Worm (Caenorhabditis elegans) whole organism, L4 larva: ENCODE data around the gene rpn-5.
A peak's percentile ranks its signal among the peaks of the same experiment; 100 is the strongest.

Experiments
- D1046.2 ChIP-seq: fragments of 200-800 bp; sonication (Bioruptor generic); IDR thresholded peaks from 2 replicates; pipeline ENCODE4 v1.3.6; 2022; ENCODE audit warnings: missing genetic modification characterization, missing compliant biosample characterization
- F44E2.7 ChIP-seq: fragments of 200-800 bp; sonication (Bioruptor generic); IDR thresholded peaks from 2 replicates; pipeline ENCODE4 v2.1.2; 2022; ENCODE audit warnings: missing genetic modification characterization, missing compliant biosample characterization
- T26A8.4 ChIP-seq: fragments of 200-800 bp; sonication (Bioruptor generic); IDR thresholded peaks from 2 replicates; pipeline ENCODE4 v1.3.6; 2022; ENCODE audit warnings: missing genetic modification characterization, missing compliant biosample characterization
- Y48G9A.11 ChIP-seq: fragments of 200-800 bp; sonication (Bioruptor generic); IDR thresholded peaks from 2 replicates; pipeline ENCODE4 v1.3.6; 2022; ENCODE audit warnings: missing genetic modification reagents, missing genetic modification characterization, missing compliant biosample characterization
- aly-2 ChIP-seq: sonication (generic microtip); optimal IDR thresholded peaks from 2 replicates; lab custom pipeline; 2018; ENCODE audit warnings: missing biosample characterization, missing genetic modification characterization
- attf-4 ChIP-seq: sonication (generic microtip); optimal IDR thresholded peaks from 3 replicates; lab custom pipeline; 2017; ENCODE audit warnings: missing biosample characterization, missing genetic modification characterization
- ceh-32 ChIP-seq: sonication (generic microtip); optimal IDR thresholded peaks from 2 replicates; lab custom pipeline; 2016; ENCODE audit warnings: mild to moderate bottlenecking, missing genetic modification characterization, missing compliant biosample characterization; ENCODE audit not compliant: poor library complexity
- ctbp-1 ChIP-seq: fragments of 200-800 bp; sonication (Bioruptor generic); IDR thresholded peaks from 2 replicates; pipeline ENCODE4 v1.3.6; 2022; ENCODE audit warnings: missing genetic modification reagents, missing genetic modification characterization, missing compliant biosample characterization
- daf-16 ChIP-seq, 3 experiments: sonication (generic microtip); optimal IDR thresholded peaks; 2 replicates each; lab custom pipeline; 2016 to 2017; ENCODE audit warnings: missing genetic modification characterization in 3 of 3, missing genetic modification reagents in 3 of 3, mild to moderate bottlenecking in 2 of 3, missing compliant biosample characterization in 2 of 3, missing biosample characterization in 1 of 3, moderate library complexity in 1 of 3
- egl-27 ChIP-seq: sonication (generic microtip); optimal IDR thresholded peaks from 3 replicates; lab custom pipeline; 2017; ENCODE audit warnings: missing biosample characterization, missing genetic modification reagents, missing genetic modification characterization
- gei-8 ChIP-seq: fragments of 200-800 bp; sonication (Bioruptor generic); optimal IDR thresholded peaks from 2 replicates; lab custom pipeline; 2018; ENCODE audit warnings: mild to moderate bottlenecking, missing genetic modification characterization, missing compliant biosample characterization
- hif-1 ChIP-seq, 2 experiments: sonication (generic microtip); optimal IDR thresholded peaks; 2 replicates each; lab custom pipeline; 2016 to 2017; ENCODE audit warnings: missing compliant biosample characterization in 2 of 2, missing genetic modification characterization in 2 of 2, missing genetic modification reagents in 2 of 2, missing genotype in 2 of 2, mild to moderate bottlenecking in 1 of 2
- hlh-11 ChIP-seq: fragments of 200-800 bp; sonication (Bioruptor generic); optimal IDR thresholded peaks from 2 replicates; lab custom pipeline; 2018; ENCODE audit warnings: mild to moderate bottlenecking, missing genetic modification characterization, missing compliant biosample characterization
- hlh-30 ChIP-seq: sonication (generic microtip); optimal IDR thresholded peaks from 2 replicates; lab custom pipeline; 2017; ENCODE audit warnings: antibody characterized with exemption, mild to moderate bottlenecking, missing genetic modification characterization, missing compliant biosample characterization; ENCODE audit not compliant: insufficient read depth
- hmg-1.1 ChIP-seq: fragments of 200-800 bp; sonication (Bioruptor generic); IDR thresholded peaks from 2 replicates; pipeline ENCODE4 v1.3.6; 2022; ENCODE audit warnings: missing genetic modification reagents, missing genetic modification characterization, missing compliant biosample characterization
- lin-15B ChIP-seq: fragments of 150-350 bp; sonication (generic microtip); optimal IDR thresholded peaks from 3 replicates; lab custom pipeline; 2014; ENCODE audit warnings: missing biosample characterization, missing genetic modification characterization
- lin-29 ChIP-seq: fragments of 200-800 bp; sonication (Bioruptor generic); IDR thresholded peaks from 2 replicates; pipeline ENCODE4 v1.3.6; 2022; ENCODE audit warnings: missing genetic modification reagents, missing genetic modification characterization, missing compliant biosample characterization
- lin-39 ChIP-seq: fragments of 150-350 bp; optimal IDR thresholded peaks from 2 replicates; lab custom pipeline; 2014; ENCODE audit warnings: missing biosample characterization, missing genetic modification reagents, missing genetic modification characterization
- lir-3 ChIP-seq: sonication (generic microtip); optimal IDR thresholded peaks from 2 replicates; lab custom pipeline; 2016; ENCODE audit warnings: mild to moderate bottlenecking, missing genetic modification characterization, missing compliant biosample characterization
- lsy-2 ChIP-seq, 2 experiments: fragments of 150-350 bp in 1 of 2; sonication (generic microtip) in 1 of 2; optimal IDR thresholded peaks; 2 replicates each; lab custom pipeline; 2014 to 2017; ENCODE audit warnings: missing biosample characterization in 2 of 2, missing genetic modification characterization in 2 of 2
- madf-9 ChIP-seq: fragments of 200-800 bp; sonication (Bioruptor generic); conservative IDR thresholded peaks from 2 replicates; pipeline ENCODE4 v1.3.6; 2022; ENCODE audit warnings: missing genetic modification reagents, missing genetic modification characterization, missing compliant biosample characterization
- mdl-1 ChIP-seq, 2 experiments: fragments of 150-350 bp in 1 of 2; sonication (generic microtip) in 1 of 2; optimal IDR thresholded peaks; 2 replicates each; lab custom pipeline; 2014 to 2017; ENCODE audit warnings: missing biosample characterization in 2 of 2, missing genetic modification characterization in 2 of 2
- mdt-29 ChIP-seq: fragments of 200-800 bp; sonication (Bioruptor generic); IDR thresholded peaks from 2 replicates; pipeline ENCODE4 v1.3.6; 2022; ENCODE audit warnings: missing genetic modification reagents, missing genetic modification characterization, missing compliant biosample characterization
- mep-1 ChIP-seq: fragments of 150-350 bp; sonication (generic microtip); optimal IDR thresholded peaks from 3 replicates; lab custom pipeline; 2014; ENCODE audit warnings: missing biosample characterization, missing genetic modification characterization
- mxl-3 ChIP-seq: fragments of 200-800 bp; sonication (Bioruptor generic); optimal IDR thresholded peaks from 2 replicates; lab custom pipeline; 2018; ENCODE audit warnings: mild to moderate bottlenecking, missing genetic modification characterization, missing compliant biosample characterization
- nhr-10 ChIP-seq: fragments of 150-350 bp; optimal IDR thresholded peaks from 2 replicates; lab custom pipeline; 2014; ENCODE audit warnings: missing biosample characterization, missing genetic modification characterization
- nhr-102 ChIP-seq: sonication (generic microtip); optimal IDR thresholded peaks from 2 replicates; lab custom pipeline; 2016; ENCODE audit warnings: mild to moderate bottlenecking, missing genetic modification characterization, moderate library complexity, missing compliant biosample characterization
- nhr-11 ChIP-seq: fragments of 150-350 bp; optimal IDR thresholded peaks from 2 replicates; lab custom pipeline; 2014; ENCODE audit warnings: missing biosample characterization, missing genetic modification characterization
- nhr-237 ChIP-seq: sonication (generic microtip); optimal IDR thresholded peaks from 2 replicates; lab custom pipeline; 2017; ENCODE audit warnings: missing biosample characterization, missing genetic modification characterization
- nhr-41 ChIP-seq: fragments of 200-800 bp; sonication (Bioruptor generic); IDR thresholded peaks from 2 replicates; pipeline ENCODE4 v1.3.6; 2022; ENCODE audit warnings: missing genetic modification reagents, missing genetic modification characterization, missing compliant biosample characterization
- nhr-42 ChIP-seq: fragments of 200-800 bp; sonication (Bioruptor generic); IDR thresholded peaks from 2 replicates; pipeline ENCODE4 v1.3.6; 2022; ENCODE audit warnings: missing genetic modification characterization, missing compliant biosample characterization
- nhr-48 ChIP-seq: sonication (generic microtip); optimal IDR thresholded peaks from 2 replicates; lab custom pipeline; 2016; ENCODE audit warnings: mild to moderate bottlenecking, missing genetic modification characterization, missing compliant biosample characterization
- nhr-6 ChIP-seq: fragments of 150-350 bp; optimal IDR thresholded peaks from 2 replicates; lab custom pipeline; 2014; ENCODE audit warnings: missing biosample characterization, missing genetic modification characterization
- nhr-76 ChIP-seq: fragments of 150-350 bp; optimal IDR thresholded peaks from 2 replicates; lab custom pipeline; 2014; ENCODE audit warnings: missing biosample characterization, missing genetic modification characterization
- nhr-77 ChIP-seq: fragments of 150-350 bp; optimal IDR thresholded peaks from 2 replicates; lab custom pipeline; 2014; ENCODE audit warnings: missing biosample characterization, missing genetic modification characterization
- pha-4 ChIP-seq, 2 experiments: fragments of 150-350 bp in 1 of 2; fragments of 200-800 bp in 1 of 2; sonication (Bioruptor generic) in 1 of 2; IDR thresholded peaks in 1 of 2; optimal IDR thresholded peaks in 1 of 2; 2 replicates each; pipeline versions ENCODE4 v1.3.6 to Lab custom; 2014 to 2022; ENCODE audit warnings: missing genetic modification characterization in 2 of 2, missing genetic modification reagents in 2 of 2, missing biosample characterization in 1 of 2, missing compliant biosample characterization in 1 of 2
- php-3 ChIP-seq: fragments of 200-800 bp; sonication (Bioruptor generic); IDR thresholded peaks from 2 replicates; pipeline ENCODE4 v1.3.6; 2022; ENCODE audit warnings: missing genetic modification reagents, missing genetic modification characterization, missing compliant biosample characterization
- pqm-1 ChIP-seq: sonication (generic microtip); optimal IDR thresholded peaks from 2 replicates; lab custom pipeline; 2017; ENCODE audit warnings: missing biosample characterization, missing genetic modification characterization
- rbr-2 ChIP-seq: sonication (generic microtip); optimal IDR thresholded peaks from 2 replicates; lab custom pipeline; 2016; ENCODE audit warnings: missing genotype, missing genetic modification characterization, missing compliant biosample characterization
- sdz-12 ChIP-seq: fragments of 200-800 bp; sonication (Bioruptor generic); optimal IDR thresholded peaks from 2 replicates; lab custom pipeline; 2018; ENCODE audit warnings: mild to moderate bottlenecking, missing genetic modification characterization, missing compliant biosample characterization
- set-16 ChIP-seq: fragments of 200-800 bp; sonication (Bioruptor generic); IDR thresholded peaks from 2 replicates; pipeline ENCODE4 v1.3.6; 2022; ENCODE audit warnings: missing genetic modification reagents, missing genetic modification characterization, missing compliant biosample characterization
- skn-1 ChIP-seq: fragments of 150-350 bp; optimal IDR thresholded peaks from 2 replicates; lab custom pipeline; 2014; ENCODE audit warnings: missing biosample characterization, missing genetic modification characterization
- snpc-4 ChIP-seq: fragments of 150-350 bp; optimal IDR thresholded peaks from 2 replicates; lab custom pipeline; 2014; ENCODE audit warnings: missing biosample characterization, missing genetic modification characterization
- spr-3 ChIP-seq: fragments of 200-800 bp; sonication (Bioruptor generic); optimal IDR thresholded peaks from 2 replicates; lab custom pipeline; 2018; ENCODE audit warnings: mild to moderate bottlenecking, missing genetic modification characterization, missing compliant biosample characterization
- tag-97 ChIP-seq: fragments of 200-800 bp; sonication (Bioruptor generic); IDR thresholded peaks from 2 replicates; pipeline ENCODE4 v1.3.6; 2022; ENCODE audit warnings: missing genetic modification characterization, missing compliant biosample characterization
- vab-7 ChIP-seq: fragments of 200-800 bp; sonication (Bioruptor generic); IDR thresholded peaks from 2 replicates; pipeline ENCODE4 v1.3.6; 2022; ENCODE audit warnings: missing genetic modification reagents, missing genetic modification characterization, missing compliant biosample characterization
- zag-1 ChIP-seq: fragments of 150-350 bp; optimal IDR thresholded peaks from 2 replicates; lab custom pipeline; 2014; ENCODE audit warnings: missing biosample characterization, missing genetic modification characterization
- zip-11 ChIP-seq: fragments of 200-800 bp; sonication (Bioruptor generic); IDR thresholded peaks from 2 replicates; pipeline ENCODE4 v1.3.6; 2022; ENCODE audit warnings: missing genetic modification characterization, missing compliant biosample characterization
- zip-2 ChIP-seq: fragments of 150-350 bp; optimal IDR thresholded peaks from 2 replicates; lab custom pipeline; 2014; ENCODE audit warnings: missing biosample characterization, missing genetic modification characterization
- ztf-11 ChIP-seq: fragments of 150-350 bp; optimal IDR thresholded peaks from 2 replicates; lab custom pipeline; 2014; ENCODE audit warnings: missing biosample characterization, missing genetic modification characterization

Gene rpn-5

DNA sequence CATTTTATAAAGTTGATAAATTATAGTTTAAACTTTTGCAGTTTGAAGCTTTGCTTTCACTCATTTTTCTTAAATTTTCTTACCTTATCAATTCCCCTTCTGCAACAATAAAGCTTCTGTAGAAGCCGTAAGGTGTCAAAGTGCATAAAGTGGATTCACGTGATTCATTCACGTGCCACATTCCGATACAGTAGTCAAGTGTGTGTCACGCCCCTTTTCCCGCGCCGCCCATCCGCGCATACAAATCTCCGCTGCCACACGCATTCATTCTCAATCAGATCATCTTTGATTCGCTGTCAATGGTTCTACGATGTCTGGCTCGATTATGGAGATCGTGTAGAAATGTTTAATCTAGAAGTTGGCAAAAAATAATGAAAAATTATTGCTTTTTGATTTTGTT, 48.8 kb upstream of the rpn-5 start:
- TF ChIP-seq nhr-48 (tag; lab: Kevin White, UChicago): peak; percentile 62
- no peak for TF ChIP-seq tag-97
- TF ChIP-seq attf-4: no peak
- no peak for TF ChIP-seq nhr-42 (GFP tag; lab: Robert Waterston, UW)
- no peak for TF ChIP-seq ztf-11
- peak; percentile 5 for TF ChIP-seq hlh-11 (tag; lab: Kevin White, UChicago)
- TF ChIP-seq skn-1 (tag; lab: Kevin White, UChicago): no peak
- peak in 1 of 2 experiments; percentile 51 for TF ChIP-seq lsy-2 (tag; optimal IDR thresholded peaks at IDR 0.05; lab: Kevin White, UChicago)
- TF ChIP-seq mdl-1 (tag; optimal IDR thresholded peaks at IDR 0.05; lab: Kevin White, UChicago): peak in 1 of 2 experiments; percentile 39
- peak; percentile 69 for TF ChIP-seq hlh-30 (tag; lab: Kevin White, UChicago)
- TF ChIP-seq aly-2: no peak
- TF ChIP-seq pqm-1 (tag; lab: Kevin White, UChicago): no peak
- TF ChIP-seq daf-16 (GFP tag; optimal IDR thresholded peaks at IDR 0.05; lab: Kevin White, UChicago): no peak
- TF ChIP-seq daf-16 (tag; optimal IDR thresholded peaks at IDR 0.05; lab: Kevin White, UChicago): no peak
- no peak for TF ChIP-seq nhr-237 (tag; lab: Kevin White, UChicago)
- TF ChIP-seq snpc-4 (tag; lab: Kevin White, UChicago): no peak
- peak; percentile 16; the same call in 1 of the 2 replicates for TF ChIP-seq mdt-29 (GFP tag; lab: Robert Waterston, UW)

DNA sequence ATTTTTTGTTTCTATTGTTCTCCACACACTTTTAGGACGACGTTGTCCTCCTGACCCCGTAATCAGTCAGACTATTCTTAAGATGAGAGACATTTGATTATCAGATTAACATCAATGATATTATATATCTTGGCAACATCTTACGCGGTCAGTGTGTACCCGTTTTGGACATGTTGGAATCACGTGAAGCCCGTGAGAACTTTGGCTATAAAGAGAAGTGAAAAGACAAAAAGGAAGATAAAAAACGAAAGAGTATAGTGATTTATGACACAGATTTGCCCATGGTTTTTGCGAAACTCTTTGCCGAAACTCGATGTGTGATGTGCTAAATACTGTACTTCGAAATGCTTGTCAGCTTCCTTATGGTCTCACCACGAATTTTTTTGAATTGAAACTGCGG, 47.1 kb upstream of the rpn-5 start:
- no peak for TF ChIP-seq pqm-1 (tag; lab: Kevin White, UChicago)
- TF ChIP-seq egl-27 (tag; lab: Kevin White, UChicago): no peak
- TF ChIP-seq nhr-41 (GFP tag; lab: Robert Waterston, UW): no peak
- peak; percentile 59 for TF ChIP-seq nhr-10
- TF ChIP-seq mxl-3 (GFP tag; lab: Kevin White, UChicago): peak; percentile 72
- TF ChIP-seq F44E2.7: no peak
- TF ChIP-seq lin-29 (GFP tag; lab: Robert Waterston, UW): no peak
- TF ChIP-seq ctbp-1: no peak
- no peak for TF ChIP-seq zag-1 (tag; lab: Kevin White, UChicago)
- TF ChIP-seq zip-2 (tag; lab: Kevin White, UChicago): no peak
- TF ChIP-seq T26A8.4 (GFP tag; lab: Robert Waterston, UW): no peak
- TF ChIP-seq lin-39: no peak
- TF ChIP-seq spr-3 (GFP tag; lab: Kevin White, UChicago): no peak
- TF ChIP-seq nhr-11 (tag; lab: Kevin White, UChicago): peak; percentile 98
- no peak for TF ChIP-seq madf-9
- TF ChIP-seq nhr-102: peak; percentile 10
- no peak for TF ChIP-seq nhr-6
- no peak for TF ChIP-seq hif-1 (tag; optimal IDR thresholded peaks at IDR 0.05; lab: Kevin White, UChicago)
- TF ChIP-seq php-3 (GFP tag; lab: Robert Waterston, UW): no peak
- no peak for TF ChIP-seq lir-3 (tag; lab: Kevin White, UChicago)
- no peak for TF ChIP-seq snpc-4 (tag; lab: Kevin White, UChicago)
- TF ChIP-seq ceh-32 (tag; lab: Kevin White, UChicago): no peak
- TF ChIP-seq nhr-76 (tag; lab: Kevin White, UChicago): no peak
- no peak for TF ChIP-seq pha-4 (GFP tag; IDR thresholded peaks at IDR 0.05; lab: Robert Waterston, UW)
- no peak for TF ChIP-seq pha-4 (tag; optimal IDR thresholded peaks at IDR 0.05; lab: Kevin White, UChicago)
- peak; percentile 63 for TF ChIP-seq hlh-30 (tag; lab: Kevin White, UChicago)
- no peak for TF ChIP-seq zip-11 (GFP tag; lab: Robert Waterston, UW)
- no peak for TF ChIP-seq lin-15B (tag; lab: Kevin White, UChicago)
- TF ChIP-seq D1046.2: no peak
- no peak for TF ChIP-seq rbr-2 (tag; lab: Kevin White, UChicago)
- TF ChIP-seq tag-97: no peak
- TF ChIP-seq gei-8: no peak
- no peak for TF ChIP-seq Y48G9A.11 (GFP tag; lab: Robert Waterston, UW)
- no peak for TF ChIP-seq set-16 (GFP tag; lab: Robert Waterston, UW)
- TF ChIP-seq hmg-1.1 (GFP tag; lab: Robert Waterston, UW): no peak
- no peak for TF ChIP-seq sdz-12 (GFP tag; lab: Kevin White, UChicago)
- peak; percentile 8 for TF ChIP-seq nhr-77 (tag; lab: Kevin White, UChicago)
- peak in 1 of 2 experiments; percentile 31 for TF ChIP-seq lsy-2 (tag; optimal IDR thresholded peaks at IDR 0.05; lab: Kevin White, UChicago)
- peak; percentile 50 for TF ChIP-seq mep-1 (tag; lab: Kevin White, UChicago)
- no peak for TF ChIP-seq vab-7
